Worm (Caenorhabditis elegans): Measurements from ENCODE around the gene rin-1.

The rin-1 gene

ce11 chrV:14788462-14788861, 26.9 kb downstream of the rin-1 start:
- TF ChIP-seq lin-39 (tag; optimal IDR thresholded peaks at IDR 0.05) (no peak), sea-2 (GFP tag; optimal IDR thresholded peaks at IDR 0.05) (no peak), nhr-237 (tag; optimal IDR thresholded peaks at IDR 0.05) (no peak), ZK546.5 (tag; optimal IDR thresholded peaks at IDR 0.05) (no peak), mdl-1 (tag; optimal IDR thresholded peaks at IDR 0.05) (no peak), lsy-12 (tag; optimal IDR thresholded peaks at IDR 0.05) (no peak), unc-62 (GFP tag; optimal IDR thresholded peaks at IDR 0.05) (no peak)

ce11 chrV:14784787-14785186, 30.6 kb downstream of the rin-1 start:
- TF ChIP-seq nfya-1 (tag; optimal IDR thresholded peaks at IDR 0.05; ENCODE audit: insufficient read depth): peak; percentile 91
- TF ChIP-seq lin-15B (tag; optimal IDR thresholded peaks at IDR 0.05): no peak

ce11 chrV:14784160-14784774, 31.1 kb downstream of the rin-1 start, which contains the start of gene Y50E8A.12:
TSS of gene Y50E8A.12 (minus strand) at chrV:14784210.
- no peak for TF ChIP-seq nfya-1 (tag; optimal IDR thresholded peaks at IDR 0.05; ENCODE audit: insufficient read depth)
- no peak for TF ChIP-seq ztf-4 (tag; optimal IDR thresholded peaks at IDR 0.05)
- no peak for TF ChIP-seq elt-2 (tag; optimal IDR thresholded peaks at IDR 0.05)
- no peak for TF ChIP-seq mml-1 (tag; optimal IDR thresholded peaks at IDR 0.05)
- no peak for TF ChIP-seq unc-62 (GFP tag; optimal IDR thresholded peaks at IDR 0.05)
- no peak for TF ChIP-seq skn-1 (tag; optimal IDR thresholded peaks at IDR 0.05)
- no peak for TF ChIP-seq sea-2 (GFP tag; optimal IDR thresholded peaks at IDR 0.05)
- TF ChIP-seq nhr-12 (tag; optimal IDR thresholded peaks at IDR 0.05): no peak
- TF ChIP-seq ama-1 (optimal IDR thresholded peaks at IDR 0.05): no peak
- no peak for TF ChIP-seq zag-1 (tag; optimal IDR thresholded peaks at IDR 0.05)
- TF ChIP-seq lin-39 (tag; optimal IDR thresholded peaks at IDR 0.05): no peak
- TF ChIP-seq nhr-77 (tag; optimal IDR thresholded peaks at IDR 0.05): no peak
- no peak for TF ChIP-seq elt-1 (tag; optimal IDR thresholded peaks at IDR 0.05)
- no peak for TF ChIP-seq nhr-28 (tag; optimal IDR thresholded peaks at IDR 0.05)
- no peak for TF ChIP-seq pqm-1 (tag; optimal IDR thresholded peaks at IDR 0.05)

ce11 chrV:14781130-14781529, 34.3 kb downstream of the rin-1 start, which contains the start of gene Y50E8A.11:
TSS of gene Y50E8A.11 (plus strand) at chrV:14781430.
- no peak for TF ChIP-seq ceh-9 (tag; optimal IDR thresholded peaks at IDR 0.05)
- no peak for TF ChIP-seq mdl-1 (tag; optimal IDR thresholded peaks at IDR 0.05)
- no peak for TF ChIP-seq nhr-77 (tag; optimal IDR thresholded peaks at IDR 0.05)
- no peak for TF ChIP-seq fos-1 (tag; optimal IDR thresholded peaks at IDR 0.05)
- no peak for TF ChIP-seq lin-39 (tag; optimal IDR thresholded peaks at IDR 0.05)
- TF ChIP-seq elt-1 (tag; optimal IDR thresholded peaks at IDR 0.05): no peak
- TF ChIP-seq tbx-2 (tag; optimal IDR thresholded peaks at IDR 0.05): no peak
- no peak for TF ChIP-seq lin-15B (tag; optimal IDR thresholded peaks at IDR 0.05)
- TF ChIP-seq unc-62 (GFP tag; optimal IDR thresholded peaks at IDR 0.05): no peak
- TF ChIP-seq R02D3.7 (tag; optimal IDR thresholded peaks at IDR 0.05): no peak
- no peak for TF ChIP-seq mml-1 (tag; optimal IDR thresholded peaks at IDR 0.05)
- TF ChIP-seq skn-1 (tag; optimal IDR thresholded peaks at IDR 0.05): no peak
- TF ChIP-seq fkh-2 (tag; optimal IDR thresholded peaks at IDR 0.05): no peak
- no peak for TF ChIP-seq ztf-11 (tag; optimal IDR thresholded peaks at IDR 0.05)
- TF ChIP-seq jun-1 (tag; optimal IDR thresholded peaks at IDR 0.05): no peak
- TF ChIP-seq zag-1 (tag; optimal IDR thresholded peaks at IDR 0.05): no peak
- TF ChIP-seq hmg-11 (tag; optimal IDR thresholded peaks at IDR 0.05): no peak
- TF ChIP-seq sea-2 (GFP tag; optimal IDR thresholded peaks at IDR 0.05): no peak
- no peak for TF ChIP-seq nhr-11 (tag; optimal IDR thresholded peaks at IDR 0.05)
- no peak for TF ChIP-seq nhr-76 (tag; optimal IDR thresholded peaks at IDR 0.05)

- no peak for TF ChIP-seq ceh-82 (tag; optimal IDR thresholded peaks at IDR 0.05)
- no peak for TF ChIP-seq ama-1 (optimal IDR thresholded peaks at IDR 0.05)
These were observed 35.8 kb downstream of the rin-1 start, which contains the start of the genes scrm-7 and Y50E8A.10 for ce11 chrV:14779644-14780043. TSS of gene scrm-7 (minus strand) at chrV:14779744. TSS of gene Y50E8A.10 (plus strand) at chrV:14779996.

- TF ChIP-seq ceh-16 (tag; optimal IDR thresholded peaks at IDR 0.05) (no peak), snpc-4 (tag; optimal IDR thresholded peaks at IDR 0.05) (peak; percentile 33), jun-1 (tag; optimal IDR thresholded peaks at IDR 0.05) (peak; percentile 25), elt-2 (tag; optimal IDR thresholded peaks at IDR 0.05) (peak; percentile 54), skn-1 (tag; optimal IDR thresholded peaks at IDR 0.05) (peak; percentile 15), nhr-23 (tag; optimal IDR thresholded peaks at IDR 0.05) (peak; percentile 28), lin-15B (tag; optimal IDR thresholded peaks at IDR 0.05) (peak; percentile 4), pqm-1 (tag; optimal IDR thresholded peaks at IDR 0.05) (peak; percentile 4), elt-3 (tag; optimal IDR thresholded peaks at IDR 0.05) (no peak)
These were observed 42.4 kb downstream of the rin-1 start, which contains the start of gene haf-7 for ce11 chrV:14773048-14773447. TSS of gene haf-7 (plus strand) at chrV:14773258.

Measured in whole organism, L3 larva.